Worm (Caenorhabditis elegans) whole organism, L4 larva: ENCODE measurements around the gene sql-1.

Experiments used
- F10B5.3 ChIP-seq: sonication (generic microtip); optimal IDR thresholded peaks from 2 replicates; lab custom pipeline; 2016; ENCODE audit warnings: mild to moderate bottlenecking, missing genetic modification characterization, missing compliant biosample characterization
- F26F4.8 ChIP-seq: fragments of 200-800 bp; sonication (Bioruptor generic); conservative IDR thresholded peaks from 2 replicates; pipeline ENCODE4 v1.3.6; 2022; ENCODE audit warnings: missing genetic modification characterization, missing compliant biosample characterization
- F49E8.2 ChIP-seq: sonication (generic microtip); optimal IDR thresholded peaks from 2 replicates; lab custom pipeline; 2016; ENCODE audit warnings: missing compliant biosample characterization, mild to moderate bottlenecking, missing genetic modification characterization, borderline replicate concordance
- Y48G9A.11 ChIP-seq: fragments of 200-800 bp; sonication (Bioruptor generic); IDR thresholded peaks from 2 replicates; pipeline ENCODE4 v1.3.6; 2022; ENCODE audit warnings: missing genetic modification reagents, missing genetic modification characterization, missing compliant biosample characterization
- aha-1 ChIP-seq: fragments of 150-350 bp; peaks from one replicate; lab custom pipeline; 2014; ENCODE audit warnings: missing biosample characterization, missing genetic modification characterization
- aly-2 ChIP-seq: sonication (generic microtip); optimal IDR thresholded peaks from 2 replicates; lab custom pipeline; 2018; ENCODE audit warnings: missing biosample characterization, missing genetic modification characterization
- arid-1 ChIP-seq: fragments of 200-800 bp; sonication (Bioruptor generic); conservative IDR thresholded peaks from 2 replicates; pipeline ENCODE4 v1.3.6; 2022; ENCODE audit warnings: missing genetic modification reagents, missing genetic modification characterization, missing compliant biosample characterization
- ceh-20 ChIP-seq: fragments of 200-800 bp; sonication (Bioruptor generic); IDR thresholded peaks from 2 replicates; pipeline ENCODE4 v1.3.6; 2022; ENCODE audit warnings: missing genetic modification reagents, missing genetic modification characterization, missing compliant biosample characterization
- ceh-28 ChIP-seq: fragments of 150-350 bp; optimal IDR thresholded peaks from 2 replicates; lab custom pipeline; 2014; ENCODE audit warnings: missing biosample characterization, missing genetic modification reagents, missing genetic modification characterization
- ceh-32 ChIP-seq: sonication (generic microtip); optimal IDR thresholded peaks from 2 replicates; lab custom pipeline; 2016; ENCODE audit warnings: mild to moderate bottlenecking, missing genetic modification characterization, missing compliant biosample characterization; ENCODE audit not compliant: poor library complexity
- ctbp-1 ChIP-seq: fragments of 200-800 bp; sonication (Bioruptor generic); IDR thresholded peaks from 2 replicates; pipeline ENCODE4 v1.3.6; 2022; ENCODE audit warnings: missing genetic modification reagents, missing genetic modification characterization, missing compliant biosample characterization
- daf-19 ChIP-seq: fragments of 200-800 bp; sonication (Bioruptor generic); conservative IDR thresholded peaks from 2 replicates; pipeline ENCODE4 v1.3.6; 2022; ENCODE audit warnings: missing genetic modification characterization, missing compliant biosample characterization
- dmd-8 ChIP-seq: fragments of 200-800 bp; sonication (Bioruptor generic); IDR thresholded peaks from 2 replicates; pipeline ENCODE4 v1.3.6; 2022; ENCODE audit warnings: missing genetic modification characterization, missing compliant biosample characterization
- dmd-9 ChIP-seq: fragments of 200-800 bp; sonication (Bioruptor generic); IDR thresholded peaks from 2 replicates; pipeline ENCODE4 v1.3.6; 2022; ENCODE audit warnings: missing genetic modification reagents, missing genetic modification characterization, missing compliant biosample characterization
- duxl-1 ChIP-seq: sonication (generic microtip); optimal IDR thresholded peaks from 2 replicates; lab custom pipeline; 2016; ENCODE audit warnings: mild to moderate bottlenecking, missing genetic modification characterization, moderate library complexity, missing compliant biosample characterization; ENCODE audit not compliant: poor library complexity
- hlh-11 ChIP-seq: fragments of 200-800 bp; sonication (Bioruptor generic); optimal IDR thresholded peaks from 2 replicates; lab custom pipeline; 2018; ENCODE audit warnings: mild to moderate bottlenecking, missing genetic modification characterization, missing compliant biosample characterization
- hlh-30 ChIP-seq: sonication (generic microtip); optimal IDR thresholded peaks from 2 replicates; lab custom pipeline; 2017; ENCODE audit warnings: antibody characterized with exemption, mild to moderate bottlenecking, missing genetic modification characterization, missing compliant biosample characterization; ENCODE audit not compliant: insufficient read depth
- lin-15B ChIP-seq: fragments of 150-350 bp; sonication (generic microtip); optimal IDR thresholded peaks from 3 replicates; lab custom pipeline; 2014; ENCODE audit warnings: missing biosample characterization, missing genetic modification characterization
- lin-38 ChIP-seq: fragments of 200-800 bp; sonication (Bioruptor generic); IDR thresholded peaks from 2 replicates; pipeline ENCODE4 v1.3.6; 2022; ENCODE audit warnings: missing genetic modification reagents, missing genetic modification characterization, missing compliant biosample characterization
- lir-3 ChIP-seq: sonication (generic microtip); optimal IDR thresholded peaks from 2 replicates; lab custom pipeline; 2016; ENCODE audit warnings: mild to moderate bottlenecking, missing genetic modification characterization, missing compliant biosample characterization
- mdt-29 ChIP-seq: fragments of 200-800 bp; sonication (Bioruptor generic); IDR thresholded peaks from 2 replicates; pipeline ENCODE4 v1.3.6; 2022; ENCODE audit warnings: missing genetic modification reagents, missing genetic modification characterization, missing compliant biosample characterization
- mep-1 ChIP-seq: fragments of 150-350 bp; sonication (generic microtip); optimal IDR thresholded peaks from 3 replicates; lab custom pipeline; 2014; ENCODE audit warnings: missing biosample characterization, missing genetic modification characterization
- mes-2 ChIP-seq: sonication (generic microtip); optimal IDR thresholded peaks from 2 replicates; lab custom pipeline; 2016; ENCODE audit warnings: missing genotype, mild to moderate bottlenecking, missing genetic modification characterization, missing compliant biosample characterization; ENCODE audit not compliant: poor library complexity, severe bottlenecking
- mxl-3 ChIP-seq: fragments of 200-800 bp; sonication (Bioruptor generic); optimal IDR thresholded peaks from 2 replicates; lab custom pipeline; 2018; ENCODE audit warnings: mild to moderate bottlenecking, missing genetic modification characterization, missing compliant biosample characterization
- nhr-237 ChIP-seq: sonication (generic microtip); optimal IDR thresholded peaks from 2 replicates; lab custom pipeline; 2017; ENCODE audit warnings: missing biosample characterization, missing genetic modification characterization
- nhr-42 ChIP-seq: fragments of 200-800 bp; sonication (Bioruptor generic); IDR thresholded peaks from 2 replicates; pipeline ENCODE4 v1.3.6; 2022; ENCODE audit warnings: missing genetic modification characterization, missing compliant biosample characterization
- php-3 ChIP-seq: fragments of 200-800 bp; sonication (Bioruptor generic); IDR thresholded peaks from 2 replicates; pipeline ENCODE4 v1.3.6; 2022; ENCODE audit warnings: missing genetic modification reagents, missing genetic modification characterization, missing compliant biosample characterization
- snpc-1.2 ChIP-seq: fragments of 200-800 bp; sonication (Bioruptor generic); IDR thresholded peaks from 2 replicates; pipeline ENCODE4 v1.3.6; 2022; ENCODE audit warnings: missing genetic modification reagents, missing genetic modification characterization, missing compliant biosample characterization
- tra-1 ChIP-seq: fragments of 200-800 bp; sonication (Bioruptor generic); IDR thresholded peaks from 2 replicates; pipeline ENCODE4 v1.3.6; 2022; ENCODE audit warnings: missing genetic modification reagents, missing genetic modification characterization, missing compliant biosample characterization
- unc-130 ChIP-seq: sonication (generic microtip); optimal IDR thresholded peaks from 2 replicates; lab custom pipeline; 2016; ENCODE audit warnings: missing genetic modification reagents, missing genetic modification characterization, missing compliant biosample characterization
- unc-39 ChIP-seq: sonication (generic microtip); optimal IDR thresholded peaks from 2 replicates; lab custom pipeline; 2017; ENCODE audit warnings: missing biosample characterization, missing genetic modification characterization
- unc-62 ChIP-seq, 3 experiments: fragments of 150-350 bp in 1 of 3; sonication (generic microtip); optimal IDR thresholded peaks in 2 of 3; peaks in 1 of 3; 1 replicate in 1 of 3; 2 replicates in 2 of 3; lab custom pipeline; 2014 to 2017; ENCODE audit warnings: missing biosample characterization in 3 of 3, missing genetic modification characterization in 3 of 3, missing genetic modification reagents in 3 of 3, missing genotype in 1 of 3
- vab-7 ChIP-seq: fragments of 200-800 bp; sonication (Bioruptor generic); IDR thresholded peaks from 2 replicates; pipeline ENCODE4 v1.3.6; 2022; ENCODE audit warnings: missing genetic modification reagents, missing genetic modification characterization, missing compliant biosample characterization
- zfp-2 ChIP-seq: sonication (generic microtip); optimal IDR thresholded peaks from 2 replicates; lab custom pipeline; 2016; ENCODE audit warnings: mild to moderate bottlenecking, missing genetic modification characterization, missing compliant biosample characterization

The sql-1 gene

ce11 chrIII:12472497-12472896, 26.9 kb upstream of the sql-1 start, which contains the start of gene cccp-1 (continued):
- peak; percentile 44 for TF ChIP-seq mep-1 (tag; lab: Kevin White, UChicago)

ce11 chrIII:12484432-12484831, 14.9 kb upstream of the sql-1 start, which contains the start of gene arrd-16:
Gene arrd-16 (plus strand): TSS chrIII:12484732.
- TF ChIP-seq nhr-42 (GFP tag; lab: Robert Waterston, UW) (no peak), unc-62 (GFP tag; optimal IDR thresholded peaks at IDR 0.05 in 1 of 2; lab: Kevin White, UChicago) (peak in 1 of 2 experiments; percentile 12), unc-62 (tag; optimal IDR thresholded peaks at IDR 0.05; lab: Kevin White, UChicago) (no peak), aha-1 (tag; lab: Kevin White, UChicago) (peak; percentile 52)

ce11 chrIII:12491984-12492383, 7.4 kb upstream of the sql-1 start, which contains the start of gene Y49E10.25:
Gene Y49E10.25 (minus strand): TSS chrIII:12492084.
- TF ChIP-seq ceh-20 (GFP tag; lab: Robert Waterston, UW) (no peak), dmd-9 (GFP tag; lab: Robert Waterston, UW) (no peak), lir-3 (tag; lab: Kevin White, UChicago) (no peak)

- TF ChIP-seq unc-130 (GFP tag; lab: Kevin White, UChicago) (peak; percentile 49), lin-38 (GFP tag; lab: Robert Waterston, UW) (peak; percentile 61), mes-2 (tag; lab: Kevin White, UChicago) (peak; percentile 34), unc-39 (tag; lab: Kevin White, UChicago) (no peak)
These were observed 3.7 kb upstream of the sql-1 start, which contains the start of the genes Y111B2A.1 and Y111B2A.2 for ce11 chrIII:12495594-12496096. Gene Y111B2A.1 (minus strand): TSS chrIII:12495644. Gene Y111B2A.2 (plus strand): TSS chrIII:12496086.

- TF ChIP-seq arid-1 (GFP tag; lab: Robert Waterston, UW), result peak; percentile 49; the same call in 1 of the 2 replicates
- no peak for TF ChIP-seq hlh-30 (tag; lab: Kevin White, UChicago)
- TF ChIP-seq hlh-11, result no peak
- no peak for TF ChIP-seq zfp-2 (tag; lab: Kevin White, UChicago)
- no peak for TF ChIP-seq ceh-32 (tag; lab: Kevin White, UChicago)
- no peak for TF ChIP-seq unc-130 (GFP tag; lab: Kevin White, UChicago)
- TF ChIP-seq vab-7 (GFP tag; lab: Robert Waterston, UW), result peak; percentile 13; the same call in 1 of the 2 replicates
- TF ChIP-seq Y48G9A.11 (GFP tag; lab: Robert Waterston, UW), result 0 out of 2 replicates have a peak, but pooled peaks have one; percentile 36
- TF ChIP-seq snpc-1.2, result peak; percentile 56
- no peak for TF ChIP-seq ceh-28 (tag; lab: Kevin White, UChicago)
- TF ChIP-seq php-3 (GFP tag; lab: Robert Waterston, UW), result 0 out of 2 replicates have a peak, but pooled peaks have one; percentile 32
- TF ChIP-seq daf-19 (GFP tag; lab: Robert Waterston, UW), result no peak
- peak; percentile 42 for TF ChIP-seq F49E8.2 (tag; lab: Kevin White, UChicago)
- no peak for TF ChIP-seq aly-2 (tag; lab: Kevin White, UChicago)
- 0 out of 2 replicates have a peak, but pooled peaks have one; percentile 43 for TF ChIP-seq ctbp-1 (GFP tag; lab: Robert Waterston, UW)
- TF ChIP-seq mxl-3 (GFP tag; lab: Kevin White, UChicago), result no peak
- TF ChIP-seq lir-3 (tag; lab: Kevin White, UChicago), result no peak
- TF ChIP-seq F26F4.8, result no peak
- TF ChIP-seq duxl-1 (tag; lab: Kevin White, UChicago), result no peak
- no peak for TF ChIP-seq lin-15B (tag; lab: Kevin White, UChicago)
- peak; percentile 57 for TF ChIP-seq lin-38 (GFP tag; lab: Robert Waterston, UW)
- no peak for TF ChIP-seq nhr-237
- TF ChIP-seq tra-1, result 0 out of 2 replicates have a peak, but pooled peaks have one; percentile 59
- 0 out of 2 replicates have a peak, but pooled peaks have one; percentile 16 for TF ChIP-seq mdt-29
- peak; percentile 68; the same call in 1 of the 2 replicates for TF ChIP-seq dmd-8
- no peak for TF ChIP-seq F10B5.3 (tag; lab: Kevin White, UChicago)
These were observed 2.9 kb upstream of the sql-1 start, which contains the start of gene herd-1 for ce11 chrIII:12496449-12496848. Gene herd-1 (plus strand): TSS chrIII:12496538.
